Fruit fly (Drosophila melanogaster) whole organism, embryonic: ENCODE results near the gene CG6295.

ENCODE experiments used
- ATbp ChIP-seq: fragments of 200-800 bp; sonication (Bioruptor generic); optimal IDR thresholded peaks from 2 replicates; lab custom pipeline; 2017; ENCODE audit warnings: missing biosample characterization, mild to moderate bottlenecking, missing genetic modification characterization, missing genetic modification reagents
- B-H2 ChIP-seq: fragments of 200-800 bp; sonication (Bioruptor generic); optimal IDR thresholded peaks from 2 replicates; lab custom pipeline; 2018; ENCODE audit warnings: missing biosample characterization, mild to moderate bottlenecking, missing genetic modification characterization
- CG10274 ChIP-seq: fragments of 200-800 bp; sonication (Bioruptor generic); optimal IDR thresholded peaks from 3 replicates; lab custom pipeline; 2017; ENCODE audit warnings: missing biosample characterization, mild to moderate bottlenecking, missing genetic modification characterization
- CG10543 ChIP-seq: fragments of 200-800 bp; sonication (Bioruptor generic); optimal IDR thresholded peaks from 3 replicates; lab custom pipeline; 2017; ENCODE audit warnings: missing biosample characterization, mild to moderate bottlenecking, missing genetic modification characterization, moderate library complexity
- CG11085 ChIP-seq: fragments of 200-800 bp; sonication (Bioruptor generic); IDR thresholded peaks from 2 replicates; pipeline ENCODE4 v1.3.6; 2022; ENCODE audit warnings: missing biosample characterization, missing genetic modification characterization
- CG12219 ChIP-seq: fragments of 200-800 bp; sonication (Bioruptor generic); optimal IDR thresholded peaks from 3 replicates; lab custom pipeline; 2018; ENCODE audit warnings: missing biosample characterization, mild to moderate bottlenecking, missing genetic modification characterization
- CG12769 ChIP-seq: fragments of 200-800 bp; sonication (Bioruptor generic); optimal IDR thresholded peaks from 2 replicates; lab custom pipeline; 2019; ENCODE audit warnings: missing biosample characterization, mild to moderate bottlenecking, missing genetic modification characterization, moderate library complexity
- CG13624 ChIP-seq: fragments of 200-800 bp; sonication (Bioruptor generic); optimal IDR thresholded peaks from 2 replicates; lab custom pipeline; 2016; ENCODE audit warnings: missing biosample characterization, missing genetic modification characterization
- CG13894 ChIP-seq: fragments of 200-800 bp; sonication (Bioruptor generic); optimal IDR thresholded peaks from 3 replicates; lab custom pipeline; 2018; ENCODE audit warnings: missing biosample characterization, mild to moderate bottlenecking, missing genetic modification characterization, moderate library complexity
- CG15601 ChIP-seq: fragments of 200-800 bp; sonication (Bioruptor generic); optimal IDR thresholded peaks from 3 replicates; lab custom pipeline; 2019; ENCODE audit warnings: missing biosample characterization, mild to moderate bottlenecking, missing genetic modification characterization, moderate library complexity
- CG1603 ChIP-seq: fragments of 200-800 bp; sonication (Bioruptor generic); optimal IDR thresholded peaks from 2 replicates; lab custom pipeline; 2019; ENCODE audit warnings: missing biosample characterization, mild to moderate bottlenecking, missing genetic modification characterization, moderate library complexity
- CG17385 ChIP-seq: fragments of 200-800 bp; sonication (Bioruptor generic); optimal IDR thresholded peaks from 3 replicates; lab custom pipeline; 2018; ENCODE audit warnings: missing biosample characterization, mild to moderate bottlenecking, missing genetic modification characterization
- CG2129 ChIP-seq: fragments of 200-800 bp; sonication (Bioruptor generic); IDR thresholded peaks from 2 replicates; pipeline ENCODE4 v1.3.6; 2022; ENCODE audit warnings: missing biosample characterization, missing genetic modification characterization; ENCODE audit not compliant: partially characterized antibody
- CG2199 ChIP-seq: fragments of 200-800 bp; sonication (Bioruptor generic); IDR thresholded peaks from 3 replicates; pipeline ENCODE4 v1.3.6; 2022; ENCODE audit warnings: missing biosample characterization, missing genetic modification characterization
- CG2712 ChIP-seq: fragments of 200-800 bp; optimal IDR thresholded peaks from 3 replicates; lab custom pipeline; 2019; ENCODE audit warnings: missing biosample characterization, mild to moderate bottlenecking, missing genetic modification characterization, moderate library complexity
- CG4707 ChIP-seq: fragments of 200-800 bp; sonication (Bioruptor generic); optimal IDR thresholded peaks from 2 replicates; lab custom pipeline; 2018; ENCODE audit warnings: missing biosample characterization, mild to moderate bottlenecking, missing genetic modification characterization, moderate library complexity
- CG6813 ChIP-seq: fragments of 200-800 bp; sonication (Bioruptor generic); optimal IDR thresholded peaks from 2 replicates; lab custom pipeline; 2017; ENCODE audit warnings: missing biosample characterization, missing genetic modification characterization, mild to moderate bottlenecking, moderate library complexity, missing genetic modification reagents
- CG9437 ChIP-seq: fragments of 200-800 bp; sonication (Bioruptor generic); optimal IDR thresholded peaks from 2 replicates; lab custom pipeline; 2018; ENCODE audit warnings: missing biosample characterization, mild to moderate bottlenecking, missing genetic modification characterization
- Chrac-16 ChIP-seq: fragments of 200-800 bp; sonication (Bioruptor generic); optimal IDR thresholded peaks from 3 replicates; lab custom pipeline; 2016; ENCODE audit warnings: missing biosample characterization, missing genetic modification characterization
- D19B ChIP-seq: fragments of 200-800 bp; sonication (Bioruptor generic); optimal IDR thresholded peaks from 2 replicates; lab custom pipeline; 2017; ENCODE audit warnings: missing biosample characterization, mild to moderate bottlenecking, missing genetic modification characterization
- Dll ChIP-seq: fragments of 200-800 bp; sonication (Bioruptor generic); IDR thresholded peaks from 4 replicates; pipeline ENCODE4 v1.3.6; 2022; ENCODE audit warnings: missing biosample characterization, missing genetic modification characterization; ENCODE audit not compliant: partially characterized antibody
- E2f1 ChIP-seq: fragments of 200-800 bp; sonication (Bioruptor generic); IDR thresholded peaks from 2 replicates; pipeline ENCODE4 v1.3.6; 2022; ENCODE audit warnings: missing biosample characterization, missing genetic modification characterization
- Hmx ChIP-seq: fragments of 200-800 bp; sonication (Bioruptor generic); optimal IDR thresholded peaks from 2 replicates; lab custom pipeline; 2016; ENCODE audit warnings: missing biosample characterization, missing genetic modification characterization
- MTF-1 ChIP-seq: fragments of 200-800 bp; sonication (Bioruptor generic); optimal IDR thresholded peaks from 2 replicates; lab custom pipeline; 2018; ENCODE audit warnings: missing biosample characterization, mild to moderate bottlenecking, missing genetic modification characterization, borderline replicate concordance
- Neu2 ChIP-seq: fragments of 200-800 bp; sonication (Bioruptor generic); optimal IDR thresholded peaks from 3 replicates; lab custom pipeline; 2016; ENCODE audit warnings: missing biosample characterization, missing genetic modification characterization, borderline replicate concordance
- Rx ChIP-seq: fragments of 200-800 bp; sonication (Bioruptor generic); IDR thresholded peaks from 2 replicates; pipeline ENCODE4 v1.3.6; 2022; ENCODE audit warnings: missing biosample characterization, missing genetic modification characterization
- Sox102F ChIP-seq: fragments of 200-800 bp; sonication (Bioruptor generic); optimal IDR thresholded peaks from 2 replicates; lab custom pipeline; 2018; ENCODE audit warnings: missing biosample characterization, mild to moderate bottlenecking, missing genetic modification characterization, moderate library complexity
- Xrp1 ChIP-seq: fragments of 200-800 bp; sonication (Bioruptor generic); IDR thresholded peaks from 2 replicates; pipeline ENCODE4 v1.3.6; 2022; ENCODE audit warnings: missing biosample characterization, missing genetic modification characterization
- al ChIP-seq: fragments of 200-800 bp; sonication (Bioruptor generic); IDR thresholded peaks from 2 replicates; pipeline ENCODE4 v1.3.6; 2022; ENCODE audit warnings: missing biosample characterization, missing genetic modification characterization
- ara ChIP-seq: fragments of 200-800 bp; sonication (Bioruptor generic); IDR thresholded peaks from 2 replicates; pipeline ENCODE4 v1.3.6; 2022; ENCODE audit warnings: missing biosample characterization, missing genetic modification characterization
- ase ChIP-seq: fragments of 200-800 bp; sonication (Bioruptor generic); IDR thresholded peaks from 3 replicates; pipeline ENCODE4 v1.3.6; 2022; ENCODE audit warnings: missing biosample characterization, missing genetic modification characterization
- az2 ChIP-seq: fragments of 200-800 bp; sonication (Bioruptor generic); optimal IDR thresholded peaks from 3 replicates; lab custom pipeline; 2016; ENCODE audit warnings: missing biosample characterization, missing genetic modification characterization
- ci ChIP-seq: fragments of 200-800 bp; sonication (Bioruptor generic); IDR thresholded peaks from 3 replicates; pipeline ENCODE4 v1.3.6; 2022; ENCODE audit warnings: missing biosample characterization, missing genetic modification characterization
- crc ChIP-seq: fragments of 200-800 bp; sonication (Bioruptor generic); optimal IDR thresholded peaks from 2 replicates; lab custom pipeline; 2016; ENCODE audit warnings: missing biosample characterization, missing genetic modification characterization
- dmrt11E ChIP-seq: fragments of 200-800 bp; sonication (Bioruptor generic); optimal IDR thresholded peaks from 3 replicates; lab custom pipeline; 2018; ENCODE audit warnings: missing biosample characterization, mild to moderate bottlenecking, missing genetic modification characterization, moderate library complexity
- en ChIP-seq: fragments of 200-800 bp; sonication (Bioruptor generic); optimal IDR thresholded peaks from 2 replicates; lab custom pipeline; 2016; ENCODE audit warnings: missing biosample characterization, missing genetic modification characterization
- exex ChIP-seq: fragments of 200-800 bp; sonication (Bioruptor generic); optimal IDR thresholded peaks from 4 replicates; lab custom pipeline; 2018; ENCODE audit warnings: missing biosample characterization, mild to moderate bottlenecking, missing genetic modification characterization, moderate library complexity
- fd64A ChIP-seq: fragments of 200-800 bp; sonication (Bioruptor generic); optimal IDR thresholded peaks from 3 replicates; lab custom pipeline; 2018; ENCODE audit warnings: missing biosample characterization, mild to moderate bottlenecking, missing genetic modification characterization
- jigr1 ChIP-seq: fragments of 200-800 bp; sonication (Bioruptor generic); IDR thresholded peaks from 3 replicates; pipeline ENCODE4 v1.3.6; 2022; ENCODE audit warnings: missing biosample characterization, missing genetic modification characterization
- kah ChIP-seq: fragments of 200-800 bp; sonication (Bioruptor generic); optimal IDR thresholded peaks from 2 replicates; lab custom pipeline; 2018; ENCODE audit warnings: missing biosample characterization, mild to moderate bottlenecking, missing genetic modification characterization
- maf-S ChIP-seq: fragments of 200-800 bp; sonication (Bioruptor generic); optimal IDR thresholded peaks from 2 replicates; lab custom pipeline; 2016; ENCODE audit warnings: missing biosample characterization, missing genetic modification characterization
- nom ChIP-seq: fragments of 200-800 bp; sonication (Bioruptor generic); optimal IDR thresholded peaks from 2 replicates; lab custom pipeline; 2017; ENCODE audit warnings: missing biosample characterization, missing genetic modification characterization, mild to moderate bottlenecking, moderate library complexity, missing genetic modification reagents
- org-1 ChIP-seq: fragments of 200-800 bp; sonication (Bioruptor generic); optimal IDR thresholded peaks from 2 replicates; lab custom pipeline; 2017; ENCODE audit warnings: missing biosample characterization, missing genetic modification characterization
- pros ChIP-seq: fragments of 200-800 bp; sonication (Bioruptor generic); optimal IDR thresholded peaks from 3 replicates; lab custom pipeline; 2019; ENCODE audit warnings: missing biosample characterization, mild to moderate bottlenecking, missing genetic modification characterization, moderate library complexity
- schlank ChIP-seq: fragments of 200-800 bp; sonication (Bioruptor generic); optimal IDR thresholded peaks from 2 replicates; lab custom pipeline; 2018; ENCODE audit warnings: missing biosample characterization, mild to moderate bottlenecking, missing genetic modification characterization
- slp2 ChIP-seq: fragments of 200-800 bp; sonication (Bioruptor generic); optimal IDR thresholded peaks from 2 replicates; lab custom pipeline; 2016; ENCODE audit warnings: missing biosample characterization, missing genetic modification characterization
- stwl ChIP-seq: fragments of 200-800 bp; sonication (Bioruptor generic); optimal IDR thresholded peaks from 3 replicates; lab custom pipeline; 2018; ENCODE audit warnings: missing biosample characterization, mild to moderate bottlenecking, missing genetic modification characterization, moderate library complexity
- unpg ChIP-seq: fragments of 200-800 bp; sonication (Bioruptor generic); optimal IDR thresholded peaks from 3 replicates; lab custom pipeline; 2018; ENCODE audit warnings: missing biosample characterization, mild to moderate bottlenecking, missing genetic modification characterization, moderate library complexity

CG6295 gene

dm6 chr3R:26968823-26969638 lies 37.8 kb downstream of the CG6295 start (continued):
- TF ChIP-seq Xrp1 (GFP tag; lab: Robert Waterston, UW), result peak; percentile 43; the same call in 1 of the 2 replicates
- TF ChIP-seq Neu2 (GFP tag; lab: Kevin White, UChicago), result no peak
- no peak for TF ChIP-seq Rx
- no peak for TF ChIP-seq nom (GFP tag; lab: Kevin White, UChicago)
- no peak for TF ChIP-seq MTF-1 (GFP tag; lab: Kevin White, UChicago)
- TF ChIP-seq stwl (tag; lab: Kevin White, UChicago), result no peak
- peak; percentile 34 for TF ChIP-seq CG2712
- TF ChIP-seq Sox102F, result peak; percentile 36
- no peak for TF ChIP-seq CG2199 (GFP tag; lab: Robert Waterston, UW)
- no peak for TF ChIP-seq CG10543 (GFP tag; lab: Kevin White, UChicago)
- TF ChIP-seq CG4707 (GFP tag; lab: Kevin White, UChicago), result no peak
- TF ChIP-seq CG10274 (GFP tag; lab: Kevin White, UChicago), result no peak
- TF ChIP-seq CG17385 (GFP tag; lab: Kevin White, UChicago), result peak; percentile 20
- no peak for TF ChIP-seq B-H2
- no peak for TF ChIP-seq D19B (GFP tag; lab: Kevin White, UChicago)
- TF ChIP-seq pros (GFP tag; lab: Kevin White, UChicago), result no peak
- no peak for TF ChIP-seq kah
- TF ChIP-seq CG15601 (tag; lab: Kevin White, UChicago), result no peak
- peak; percentile 44 for TF ChIP-seq unpg (GFP tag; lab: Kevin White, UChicago)
- no peak for TF ChIP-seq crc (GFP tag; lab: Kevin White, UChicago)
- no peak for TF ChIP-seq CG6813
- TF ChIP-seq Hmx, result no peak
- TF ChIP-seq CG13624 (GFP tag; lab: Kevin White, UChicago), result no peak
- TF ChIP-seq fd64A (GFP tag; lab: Kevin White, UChicago), result no peak
- 0 out of 2 replicates have a peak, but pooled peaks have one; percentile 10 for TF ChIP-seq al (GFP tag; lab: Robert Waterston, UW)
- no peak for TF ChIP-seq jigr1 (GFP tag; lab: Robert Waterston, UW)
- TF ChIP-seq dmrt11E (tag; lab: Kevin White, UChicago), result peak; percentile 32
- no peak for TF ChIP-seq Chrac-16
- no peak for TF ChIP-seq slp2
- no peak for TF ChIP-seq ara (GFP tag; lab: Robert Waterston, UW)
- TF ChIP-seq Dll (GFP tag; lab: Robert Waterston, UW), result no peak
- TF ChIP-seq E2f1 (GFP tag; lab: Robert Waterston, UW), result 0 out of 2 replicates have a peak, but pooled peaks have one; percentile 31
- TF ChIP-seq CG13894 (tag; lab: Kevin White, UChicago), result peak; percentile 37
- no peak for TF ChIP-seq maf-S (GFP tag; lab: Kevin White, UChicago)
- TF ChIP-seq org-1 (GFP tag; lab: Kevin White, UChicago), result no peak
- no peak for TF ChIP-seq CG1603 (tag; lab: Kevin White, UChicago)
- peak; percentile 80 for TF ChIP-seq CG12769 (tag; lab: Kevin White, UChicago)
- TF ChIP-seq ase (GFP tag; lab: Robert Waterston, UW), result no peak
- TF ChIP-seq CG12219 (GFP tag; lab: Kevin White, UChicago), result no peak
- TF ChIP-seq schlank, result no peak
- peak; percentile 3 for TF ChIP-seq ATbp (GFP tag; lab: Kevin White, UChicago)
- TF ChIP-seq CG9437 (GFP tag; lab: Kevin White, UChicago), result no peak
- no peak for TF ChIP-seq en (GFP tag; lab: Kevin White, UChicago)
- TF ChIP-seq az2 (GFP tag; lab: Kevin White, UChicago), result peak; percentile 17
- peak; percentile 67; the same call in 2 of the 3 replicates for TF ChIP-seq ci (GFP tag; lab: Robert Waterston, UW)
- TF ChIP-seq CG11085 (GFP tag; lab: Robert Waterston, UW), result no peak
- TF ChIP-seq exex (tag; lab: Kevin White, UChicago), result peak; percentile 87
- no peak for TF ChIP-seq CG2129 (GFP tag; lab: Robert Waterston, UW)
